Worm (Caenorhabditis elegans): ENCODE measurements around the gene F59B2.13.
A peak's percentile ranks its signal among the peaks of the same experiment; 100 is the strongest.

Gene F59B2.13

ce11 chrIII:9054414-9055147, 27.7 kb upstream of the F59B2.13 start, which contains the start of gene cls-2:
Gene cls-2, plus strand, starts transcription at chrIII:9055048.
- TF ChIP-seq egl-27 (tag; optimal IDR thresholded peaks at IDR 0.05), result no peak
- TF ChIP-seq sup-37 (GFP tag; optimal IDR thresholded peaks at IDR 0.05), result no peak
- peak; percentile 54 for TF ChIP-seq skn-1 (tag; optimal IDR thresholded peaks at IDR 0.05)
- TF ChIP-seq mef-2 (tag; optimal IDR thresholded peaks at IDR 0.05), result no peak
- peak in 1 of 2 experiments; percentile 21 for TF ChIP-seq lin-35 (GFP tag; optimal IDR thresholded peaks at IDR 0.05)
- peak; percentile 10 for TF ChIP-seq zip-4 (GFP tag; optimal IDR thresholded peaks at IDR 0.05)
- peak in 1 of 2 experiments; percentile 37 for TF ChIP-seq efl-1 (optimal IDR thresholded peaks at IDR 0.05)
- peak; percentile 7 to 43 for TF ChIP-seq efl-1 (GFP tag; optimal IDR thresholded peaks at IDR 0.05 in 1 of 2)
- no peak for TF ChIP-seq nhr-71 (tag; optimal IDR thresholded peaks at IDR 0.05)
- peak; percentile 16 for TF ChIP-seq mep-1 (tag; optimal IDR thresholded peaks at IDR 0.05)
- TF ChIP-seq dsc-1 (tag; optimal IDR thresholded peaks at IDR 0.05), result no peak
- peak in 1 of 3 experiments; percentile 20 for TF ChIP-seq dpl-1 (GFP tag; optimal IDR thresholded peaks at IDR 0.05)
- no peak for TF ChIP-seq pag-3 (tag; optimal IDR thresholded peaks at IDR 0.05; ENCODE audit: borderline replicate concordance, insufficient read depth)
- TF ChIP-seq pqm-1 (tag; optimal IDR thresholded peaks at IDR 0.05), result no peak
- no peak for TF ChIP-seq ceh-88 (GFP tag; IDR thresholded peaks at IDR 0.05)
- TF ChIP-seq fos-1 (tag; optimal IDR thresholded peaks at IDR 0.05), result no peak
- peak in 1 of 3 experiments; percentile 56 for TF ChIP-seq ceh-82 (tag; optimal IDR thresholded peaks at IDR 0.05)
- peak; percentile 5 to 42 for TF ChIP-seq lsy-2 (tag; optimal IDR thresholded peaks at IDR 0.05)
- TF ChIP-seq ces-1 (GFP tag; optimal IDR thresholded peaks at IDR 0.05), result no peak

DNA sequence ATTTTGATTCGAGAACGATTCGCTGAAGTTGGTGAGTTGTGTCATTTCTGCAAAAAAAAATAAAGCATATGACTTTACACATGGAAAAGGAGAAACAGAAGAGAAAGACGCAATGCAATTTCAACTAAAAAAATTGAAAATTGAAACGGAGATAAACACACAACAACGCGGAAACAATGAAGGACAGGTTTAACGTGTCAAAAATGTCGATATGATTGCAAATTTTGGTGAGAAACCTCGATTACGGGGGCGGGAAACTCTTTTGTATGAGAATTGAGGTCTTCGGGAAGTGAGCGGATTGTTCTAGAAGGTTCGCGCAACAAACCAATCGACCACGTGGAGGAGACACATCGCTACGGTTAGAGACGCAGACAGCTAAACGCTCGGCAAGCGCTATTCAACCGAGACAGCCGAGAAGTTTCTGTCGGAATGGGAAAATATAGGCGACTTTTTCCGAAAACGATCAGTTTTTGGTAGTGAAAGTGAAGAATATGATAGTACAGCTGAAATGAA, 26.9 kb upstream of the F59B2.13 start, which contains the start of gene R107.5:
R107.5 (minus strand) TSS at position 51 of the 513 bp plus-strand sequence.
- TF ChIP-seq ztf-11 (tag; optimal IDR thresholded peaks at IDR 0.05) (peak in 1 of 2 experiments; percentile 65), mef-2 (tag; optimal IDR thresholded peaks at IDR 0.05) (no peak), grh-1 (GFP tag; IDR thresholded peaks at IDR 0.05) (peak; percentile 91), hlh-4 (tag; optimal IDR thresholded peaks at IDR 0.05) (no peak), nhr-12 (tag; optimal IDR thresholded peaks at IDR 0.05) (no peak), ama-1 (optimal IDR thresholded peaks at IDR 0.05) (no peak), nhr-77 (tag; optimal IDR thresholded peaks at IDR 0.05) (peak; percentile 68), lir-3 (tag; optimal IDR thresholded peaks at IDR 0.05; ENCODE audit: poor library complexity) (peak; percentile 49), C04F5.9 (tag; optimal IDR thresholded peaks at IDR 0.05) (peak; percentile 46), sup-37 (GFP tag; optimal IDR thresholded peaks at IDR 0.05) (peak; percentile 65), C34B4.2 (tag; optimal IDR thresholded peaks at IDR 0.05) (peak; percentile 40), elt-2 (tag; optimal IDR thresholded peaks at IDR 0.05) (peak; percentile 75), alr-1 (tag; optimal IDR thresholded peaks at IDR 0.05; ENCODE audit: borderline replicate concordance) (no peak), nhr-90 (tag; optimal IDR thresholded peaks at IDR 0.05; ENCODE audit: poor library complexity) (peak; percentile 94), hpl-2 (GFP tag; optimal IDR thresholded peaks at IDR 0.05) (no peak), unc-30 (tag; optimal IDR thresholded peaks at IDR 0.05) (no peak), skn-1 (tag; optimal IDR thresholded peaks at IDR 0.05) (peak; percentile 95), vab-15 (tag; optimal IDR thresholded peaks at IDR 0.05) (no peak), lin-15B (tag; optimal IDR thresholded peaks at IDR 0.05) (peak; percentile 40), dpl-1 (GFP tag; optimal IDR thresholded peaks at IDR 0.05) (peak; percentile 71 to 77 (median 74)), unc-62 (GFP tag; optimal IDR thresholded peaks at IDR 0.05) (no peak), lin-39 (tag; optimal IDR thresholded peaks at IDR 0.05) (no peak), nhr-20 (tag; optimal IDR thresholded peaks at IDR 0.05) (peak; percentile 98), C16A3.4 (tag; optimal IDR thresholded peaks at IDR 0.05) (peak; percentile 83), irx-1 (tag; optimal IDR thresholded peaks at IDR 0.05) (peak; percentile 83), ceh-63 (GFP tag; optimal IDR thresholded peaks at IDR 0.05) (peak; percentile 55), unc-130 (tag; optimal IDR thresholded peaks at IDR 0.05) (peak; percentile 97), hlh-17 (GFP tag; optimal IDR thresholded peaks at IDR 0.05; ENCODE audit: borderline replicate concordance) (no peak), ces-1 (GFP tag; optimal IDR thresholded peaks at IDR 0.05) (no peak), nhr-84 (tag; optimal IDR thresholded peaks at IDR 0.05) (no peak), nhr-71 (tag; optimal IDR thresholded peaks at IDR 0.05) (peak; percentile 98), nhr-47 (tag; optimal IDR thresholded peaks at IDR 0.05) (peak; percentile 95), Y116A8C.19 (tag; optimal IDR thresholded peaks at IDR 0.05; ENCODE audit: borderline replicate concordance) (no peak), ets-5 (GFP tag; IDR thresholded peaks at IDR 0.05) (no peak), fkh-10 (GFP tag; optimal IDR thresholded peaks at IDR 0.05) (peak; percentile 4), pag-3 (tag; optimal IDR thresholded peaks at IDR 0.05; ENCODE audit: borderline replicate concordance, insufficient read depth) (peak; percentile 27)
